Worm (Caenorhabditis elegans): ENCODE results near the gene kvs-2.

ce11 chrV:10693749-10694148 lies 57.9 kb downstream of the kvs-2 start:
- no peak for TF ChIP-seq nhr-76 (tag; optimal IDR thresholded peaks at IDR 0.05)
- TF ChIP-seq elt-2 (tag; optimal IDR thresholded peaks at IDR 0.05): peak; percentile 99
- no peak for TF ChIP-seq snpc-4 (tag; optimal IDR thresholded peaks at IDR 0.05)

Measured in whole organism, L3 larva.